Worm (Caenorhabditis elegans) whole organism, young adult: ENCODE data around the gene F59E12.9.
A peak's percentile ranks its signal among the peaks of the same experiment; 100 is the strongest.

ENCODE experiments used
- B0035.1 ChIP-seq: sonication (generic microtip); optimal IDR thresholded peaks from 2 replicates; lab custom pipeline; 2016; ENCODE audit warnings: missing genetic modification characterization, mild to moderate bottlenecking, missing compliant biosample characterization, missing genotype, missing genetic modification reagents
- C06A6.2 ChIP-seq: fragments of 200-800 bp; sonication (Bioruptor generic); conservative IDR thresholded peaks from 2 replicates; pipeline ENCODE4 v1.3.6; 2022; ENCODE audit warnings: missing genetic modification characterization, missing compliant biosample characterization
- D2030.7 ChIP-seq: fragments of 200-800 bp; sonication (Bioruptor generic); IDR thresholded peaks from 2 replicates; pipeline ENCODE4 v1.3.6; 2022; ENCODE audit warnings: missing genetic modification reagents, missing genetic modification characterization, missing compliant biosample characterization
- F22D6.2 ChIP-seq: sonication (generic microtip); optimal IDR thresholded peaks from 2 replicates; lab custom pipeline; 2016; ENCODE audit warnings: mild to moderate bottlenecking, missing genetic modification characterization, missing compliant biosample characterization
- F23B12.7 ChIP-seq: sonication (generic microtip); optimal IDR thresholded peaks from 2 replicates; lab custom pipeline; 2017; ENCODE audit warnings: missing genetic modification characterization, mild to moderate bottlenecking, missing compliant biosample characterization, antibody characterized with exemption, moderate library complexity; ENCODE audit not compliant: insufficient read depth
- F33H1.4 ChIP-seq: fragments of 200-800 bp; sonication (Bioruptor generic); IDR thresholded peaks from 2 replicates; pipeline ENCODE4 v1.3.6; 2022; ENCODE audit warnings: missing genetic modification reagents, missing genetic modification characterization, missing compliant biosample characterization
- F57A8.1 ChIP-seq: fragments of 200-800 bp; sonication (Bioruptor generic); optimal IDR thresholded peaks from 2 replicates; lab custom pipeline; 2018; ENCODE audit warnings: mild to moderate bottlenecking, missing genetic modification characterization, moderate library complexity, missing compliant biosample characterization
- T07F8.4 ChIP-seq: sonication (generic microtip); optimal IDR thresholded peaks from 2 replicates; lab custom pipeline; 2016; ENCODE audit warnings: mild to moderate bottlenecking, missing genetic modification characterization, moderate library complexity, missing compliant biosample characterization
- Y67H2A.10 ChIP-seq: fragments of 200-800 bp; sonication (Bioruptor generic); conservative IDR thresholded peaks from 2 replicates; pipeline ENCODE4 v1.3.6; 2022; ENCODE audit warnings: missing genetic modification reagents, missing genetic modification characterization, missing compliant biosample characterization
- Y95B8A.8 ChIP-seq: fragments of 200-800 bp; sonication (Bioruptor generic); IDR thresholded peaks from 2 replicates; pipeline ENCODE4 v1.3.6; 2022; ENCODE audit warnings: missing genetic modification reagents, missing genetic modification characterization, missing compliant biosample characterization
- akir-1 ChIP-seq: fragments of 200-800 bp; sonication (Bioruptor generic); optimal IDR thresholded peaks from 2 replicates; lab custom pipeline; 2018; ENCODE audit warnings: mild to moderate bottlenecking, missing genetic modification characterization, moderate library complexity, missing compliant biosample characterization
- ama-1 ChIP-seq, 3 experiments: fragments of 150-350 bp in 1 of 3; sonication (generic microtip) in 2 of 3; optimal IDR thresholded peaks; 2 replicates each; lab custom pipeline; 2014 to 2018; ENCODE audit warnings: missing biosample characterization in 2 of 3, missing genetic modification characterization in 2 of 3, missing genetic modification reagents in 2 of 3
- aptf-3 ChIP-seq: fragments of 200-800 bp; sonication (Bioruptor generic); IDR thresholded peaks from 2 replicates; pipeline ENCODE4 v1.3.6; 2022; ENCODE audit warnings: missing genetic modification characterization, missing compliant biosample characterization
- ccch-3 ChIP-seq: fragments of 200-800 bp; sonication (Bioruptor generic); optimal IDR thresholded peaks from 2 replicates; lab custom pipeline; 2018; ENCODE audit warnings: mild to moderate bottlenecking, missing genetic modification characterization, missing compliant biosample characterization
- cebp-1 ChIP-seq, 2 experiments: fragments of 200-800 bp in 1 of 2; sonication (Bioruptor generic) in 1 of 2; sonication (generic microtip) in 1 of 2; IDR thresholded peaks in 1 of 2; optimal IDR thresholded peaks in 1 of 2; 2 replicates each; pipeline versions ENCODE4 v1.3.6 to Lab custom; 2017 to 2022; ENCODE audit warnings: missing compliant biosample characterization in 2 of 2, missing genetic modification characterization in 2 of 2, mild to moderate bottlenecking in 1 of 2, missing genetic modification reagents in 1 of 2, moderate library complexity in 1 of 2
- ceh-100 ChIP-seq: fragments of 200-800 bp; sonication (Bioruptor generic); IDR thresholded peaks from 2 replicates; pipeline ENCODE4 v1.3.6; 2022; ENCODE audit warnings: missing genetic modification reagents, missing genetic modification characterization, missing compliant biosample characterization
- ceh-40 ChIP-seq: fragments of 200-800 bp; sonication (Bioruptor generic); IDR thresholded peaks from 2 replicates; pipeline ENCODE4 v1.3.6; 2022; ENCODE audit warnings: missing genetic modification characterization, missing compliant biosample characterization
- ceh-79 ChIP-seq: sonication (generic microtip); optimal IDR thresholded peaks from 2 replicates; lab custom pipeline; 2017; ENCODE audit warnings: mild to moderate bottlenecking, missing genetic modification characterization, missing compliant biosample characterization
- ceh-91 ChIP-seq: fragments of 200-800 bp; sonication (Bioruptor generic); IDR thresholded peaks from 2 replicates; pipeline ENCODE4 v1.3.6; 2022; ENCODE audit warnings: missing genetic modification reagents, missing genetic modification characterization, missing compliant biosample characterization
- dpff-1 ChIP-seq: sonication (generic microtip); optimal IDR thresholded peaks from 2 replicates; lab custom pipeline; 2017; ENCODE audit warnings: mild to moderate bottlenecking, missing genetic modification characterization, missing compliant biosample characterization
- dpl-1 ChIP-seq: fragments of 150-350 bp; optimal IDR thresholded peaks from 2 replicates; lab custom pipeline; 2014; ENCODE audit warnings: missing biosample characterization, missing genetic modification reagents, missing genetic modification characterization
- egrh-3 ChIP-seq: fragments of 200-800 bp; sonication (Bioruptor generic); IDR thresholded peaks from 2 replicates; pipeline ENCODE4 v1.3.6; 2022; ENCODE audit warnings: missing genetic modification reagents, missing genetic modification characterization, missing compliant biosample characterization
- him-1 ChIP-seq: sonication (generic microtip); optimal IDR thresholded peaks from 2 replicates; lab custom pipeline; 2016; ENCODE audit warnings: missing genotype, missing genetic modification reagents, missing genetic modification characterization, missing compliant biosample characterization
- hlh-26 ChIP-seq: fragments of 200-800 bp; sonication (Bioruptor generic); conservative IDR thresholded peaks from 2 replicates; pipeline ENCODE4 v1.3.6; 2022; ENCODE audit warnings: missing genetic modification reagents, missing genetic modification characterization, missing compliant biosample characterization
- lag-1 ChIP-seq: fragments of 200-800 bp; sonication (Bioruptor generic); IDR thresholded peaks from 2 replicates; pipeline ENCODE4 v1.3.6; 2022; ENCODE audit warnings: missing genetic modification reagents, missing genetic modification characterization, missing compliant biosample characterization
- let-526 ChIP-seq: fragments of 200-800 bp; sonication (Bioruptor generic); IDR thresholded peaks from 2 replicates; pipeline ENCODE4 v1.3.6; 2022; ENCODE audit warnings: missing genetic modification reagents, missing genetic modification characterization, missing compliant biosample characterization
- let-607 ChIP-seq, 2 experiments: fragments of 200-800 bp in 1 of 2; sonication (Bioruptor generic) in 1 of 2; sonication (generic microtip) in 1 of 2; optimal IDR thresholded peaks; 2 replicates each; lab custom pipeline; 2016 to 2018; ENCODE audit warnings: mild to moderate bottlenecking in 2 of 2, missing compliant biosample characterization in 2 of 2, missing genetic modification characterization in 2 of 2, moderate library complexity in 2 of 2, missing genotype in 1 of 2
- lin-26 ChIP-seq: fragments of 200-800 bp; sonication (Bioruptor generic); IDR thresholded peaks from 2 replicates; pipeline ENCODE4 v1.3.6; 2022; ENCODE audit warnings: missing genetic modification reagents, missing genetic modification characterization, missing compliant biosample characterization
- lin-35 ChIP-seq, 3 experiments: fragments of 150-350 bp in 2 of 3; sonication (generic microtip) in 1 of 3; optimal IDR thresholded peaks; 2 replicates each; lab custom pipeline; 2014 to 2018; ENCODE audit warnings: missing biosample characterization in 3 of 3, missing genetic modification characterization in 3 of 3, missing genetic modification reagents in 3 of 3
- madf-10 ChIP-seq: sonication (generic microtip); optimal IDR thresholded peaks from 2 replicates; lab custom pipeline; 2016; ENCODE audit warnings: mild to moderate bottlenecking, missing genetic modification characterization, missing compliant biosample characterization
- madf-3 ChIP-seq: fragments of 200-800 bp; sonication (Bioruptor generic); IDR thresholded peaks from 2 replicates; pipeline ENCODE4 v1.3.6; 2022; ENCODE audit warnings: missing genetic modification reagents, missing genetic modification characterization, missing compliant biosample characterization
- madf-8 ChIP-seq: fragments of 200-800 bp; sonication (Bioruptor generic); conservative IDR thresholded peaks from 2 replicates; pipeline ENCODE4 v1.3.6; 2022; ENCODE audit warnings: missing genetic modification reagents, missing genetic modification characterization, missing compliant biosample characterization
- mcd-1 ChIP-seq: fragments of 200-800 bp; sonication (Bioruptor generic); IDR thresholded peaks from 2 replicates; pipeline ENCODE4 v1.3.6; 2022; ENCODE audit warnings: missing genetic modification reagents, missing genetic modification characterization, missing compliant biosample characterization
- mel-28 ChIP-seq: sonication (generic microtip); optimal IDR thresholded peaks from 2 replicates; lab custom pipeline; 2016; ENCODE audit warnings: borderline replicate concordance, mild to moderate bottlenecking, missing genetic modification characterization, missing compliant biosample characterization
- mes-4 ChIP-seq: sonication (generic microtip); optimal IDR thresholded peaks from 2 replicates; lab custom pipeline; 2016; ENCODE audit warnings: missing genotype, missing genetic modification characterization, missing compliant biosample characterization
- nhr-179 ChIP-seq: sonication (generic microtip); optimal IDR thresholded peaks from 2 replicates; lab custom pipeline; 2016; ENCODE audit warnings: mild to moderate bottlenecking, missing genetic modification characterization, missing compliant biosample characterization
- pbrm-1 ChIP-seq: fragments of 200-800 bp; sonication (Bioruptor generic); IDR thresholded peaks from 2 replicates; pipeline ENCODE4 v1.3.6; 2022; ENCODE audit warnings: missing genetic modification reagents, missing genetic modification characterization, missing compliant biosample characterization
- rcor-1 ChIP-seq: fragments of 200-800 bp; sonication (Bioruptor generic); IDR thresholded peaks from 2 replicates; pipeline ENCODE4 v1.3.6; 2022; ENCODE audit warnings: missing genetic modification reagents, missing genetic modification characterization, missing compliant biosample characterization
- rec-8 ChIP-seq, 2 experiments: sonication (generic microtip); optimal IDR thresholded peaks; 2 replicates each; lab custom pipeline; 2016; ENCODE audit warnings: mild to moderate bottlenecking in 2 of 2, missing genetic modification characterization in 2 of 2, missing genetic modification reagents in 2 of 2, missing genotype in 2 of 2, missing biosample characterization in 1 of 2, missing compliant biosample characterization in 1 of 2, moderate library complexity in 1 of 2
- sea-2 ChIP-seq: fragments of 200-800 bp; sonication (Bioruptor generic); IDR thresholded peaks from 2 replicates; pipeline ENCODE4 v1.3.6; 2022; ENCODE audit warnings: missing genetic modification characterization, missing compliant biosample characterization
- snpc-4 ChIP-seq, 5 experiments: fragments of 150-350 bp in 1 of 5; sonication (generic microtip) in 4 of 5; optimal IDR thresholded peaks; 2 replicates each; lab custom pipeline; 2014 to 2018; ENCODE audit warnings: missing genetic modification characterization in 5 of 5, missing biosample characterization in 3 of 5, antibody characterized with exemption in 2 of 5, mild to moderate bottlenecking in 2 of 5, missing compliant biosample characterization in 2 of 5, missing genotype in 2 of 5, moderate library complexity in 2 of 5, missing genetic modification reagents in 1 of 5
- sptf-2 ChIP-seq: fragments of 200-800 bp; sonication (Bioruptor generic); optimal IDR thresholded peaks from 2 replicates; lab custom pipeline; 2018; ENCODE audit warnings: mild to moderate bottlenecking, missing genetic modification characterization, missing compliant biosample characterization
- ztf-26 ChIP-seq: sonication (generic microtip); optimal IDR thresholded peaks from 2 replicates; lab custom pipeline; 2017; ENCODE audit warnings: missing genetic modification characterization, missing compliant biosample characterization

Gene F59E12.9

ce11 chrII:5660736-5661734 lies 14.2 kb upstream of the F59E12.9 start, which contains the start of the genes ift-43 and mdt-26 (continued):
- TF ChIP-seq ceh-40 (GFP tag; lab: Robert Waterston, UW) (peak; percentile 83; the same call in 1 of the 2 replicates), C06A6.2 (GFP tag; lab: Robert Waterston, UW) (peak; percentile 84), akir-1 (no peak), hlh-26 (GFP tag; lab: Robert Waterston, UW) (no peak), ceh-91 (GFP tag; lab: Robert Waterston, UW) (0 out of 2 replicates have a peak, but pooled peaks have one; percentile 13), F23B12.7 (tag; lab: Kevin White, UChicago) (peak; percentile 85), ama-1 (optimal IDR thresholded peaks at IDR 0.05; lab: Kevin White, UChicago) (peak; percentile 99), ama-1 (GFP tag; optimal IDR thresholded peaks at IDR 0.05; lab: Kevin White, UChicago) (peak in 1 of 2 experiments; percentile 61), D2030.7 (GFP tag; lab: Robert Waterston, UW) (peak; percentile 72), lin-26 (GFP tag; lab: Robert Waterston, UW) (peak; percentile 61), F57A8.1 (GFP tag; lab: Kevin White, UChicago) (peak; percentile 80), nhr-179 (no peak), ceh-100 (peak; percentile 80), cebp-1 (GFP tag; IDR thresholded peaks at IDR 0.05; lab: Robert Waterston, UW) (peak; percentile 77), cebp-1 (tag; optimal IDR thresholded peaks at IDR 0.05; lab: Kevin White, UChicago) (peak; percentile 80), sea-2 (0 out of 2 replicates have a peak, but pooled peaks have one; percentile 65), ccch-3 (GFP tag; lab: Kevin White, UChicago) (peak; percentile 32), madf-3 (GFP tag; lab: Robert Waterston, UW) (peak; percentile 93), Y67H2A.10 (peak; percentile 71; the same call in 1 of the 2 replicates), F22D6.2 (tag; lab: Kevin White, UChicago) (peak; percentile 24), let-526 (peak; percentile 90), madf-8 (GFP tag; lab: Robert Waterston, UW) (peak; percentile 10), sptf-2 (GFP tag; lab: Kevin White, UChicago) (peak; percentile 98), mcd-1 (GFP tag; lab: Robert Waterston, UW) (peak; percentile 85), lin-35 (GFP tag; optimal IDR thresholded peaks at IDR 0.05; lab: Kevin White, UChicago) (peak in 2 of 3 experiments; percentile 0 to 60), mes-4 (no peak), lag-1 (GFP tag; lab: Robert Waterston, UW) (no peak), ztf-26 (tag; lab: Kevin White, UChicago) (peak; percentile 87), pbrm-1 (GFP tag; lab: Robert Waterston, UW) (peak; percentile 83), snpc-4 (GFP tag; optimal IDR thresholded peaks at IDR 0.05; lab: Kevin White, UChicago) (peak; percentile 59), snpc-4 (tag; optimal IDR thresholded peaks at IDR 0.05; lab: Kevin White, UChicago) (peak in 2 of 4 experiments; percentile 31 to 49), B0035.1 (tag; lab: Kevin White, UChicago) (no peak), rcor-1 (GFP tag; lab: Robert Waterston, UW) (no peak; the same call in 1 of the 2 replicates), dpff-1 (tag; lab: Kevin White, UChicago) (no peak), him-1 (tag; lab: Kevin White, UChicago) (peak; percentile 27), madf-10 (tag; lab: Kevin White, UChicago) (peak; percentile 79), aptf-3 (GFP tag; lab: Robert Waterston, UW) (no peak), egrh-3 (GFP tag; lab: Robert Waterston, UW) (peak; percentile 95), rec-8 (tag; optimal IDR thresholded peaks at IDR 0.05; lab: Kevin White, UChicago) (peak; percentile 11 to 40), mel-28 (peak; percentile 11), Y95B8A.8 (GFP tag; lab: Robert Waterston, UW) (peak; percentile 65), let-607 (tag; optimal IDR thresholded peaks at IDR 0.05; lab: Kevin White, UChicago) (no peak), ceh-79 (tag; lab: Kevin White, UChicago) (no peak), T07F8.4 (tag; lab: Kevin White, UChicago) (peak; percentile 32), F33H1.4 (GFP tag; lab: Robert Waterston, UW) (0 out of 2 replicates have a peak, but pooled peaks have one; percentile 43), dpl-1 (GFP tag; lab: Kevin White, UChicago) (peak; percentile 40)
